Fruit fly (Drosophila melanogaster) whole organism, embryonic: Measurements from ENCODE around the gene Cyp4d20.

ENCODE experiments used
- Blimp-1 ChIP-seq: fragments of 200-800 bp; sonication (Bioruptor generic); optimal IDR thresholded peaks from 3 replicates; lab custom pipeline; 2018; ENCODE audit warnings: missing biosample characterization, missing genetic modification characterization, mild to moderate bottlenecking, moderate library complexity, missing genetic modification reagents
- CG10209 ChIP-seq: fragments of 200-800 bp; sonication (Bioruptor generic); optimal IDR thresholded peaks from 3 replicates; lab custom pipeline; 2017; ENCODE audit warnings: missing biosample characterization, mild to moderate bottlenecking, missing genetic modification characterization, missing genetic modification reagents
- CG10267 ChIP-seq: fragments of 200-800 bp; sonication (Bioruptor generic); optimal IDR thresholded peaks from 2 replicates; lab custom pipeline; 2018; ENCODE audit warnings: missing biosample characterization, mild to moderate bottlenecking, missing genetic modification characterization, moderate library complexity
- CG12155 ChIP-seq: fragments of 200-800 bp; sonication (Bioruptor generic); optimal IDR thresholded peaks from 3 replicates; lab custom pipeline; 2016; ENCODE audit warnings: missing biosample characterization, missing genetic modification characterization
- CG13123 ChIP-seq: fragments of 200-800 bp; sonication (Bioruptor generic); optimal IDR thresholded peaks from 2 replicates; lab custom pipeline; 2016; ENCODE audit warnings: missing biosample characterization, missing genetic modification characterization
- CG14014 ChIP-seq: fragments of 200-800 bp; sonication (Bioruptor generic); IDR thresholded peaks from 2 replicates; pipeline ENCODE4 v1.3.6; 2022; ENCODE audit warnings: missing biosample characterization, missing genetic modification characterization
- CG16813 ChIP-seq: fragments of 200-800 bp; sonication (Bioruptor generic); IDR thresholded peaks from 3 replicates; pipeline ENCODE4 v1.3.6; 2022; ENCODE audit warnings: missing biosample characterization, missing genetic modification characterization; ENCODE audit not compliant: partially characterized antibody
- CG17186 ChIP-seq: fragments of 200-800 bp; sonication (Bioruptor generic); optimal IDR thresholded peaks from 3 replicates; lab custom pipeline; 2017; ENCODE audit warnings: missing biosample characterization, missing genetic modification reagents, missing genetic modification characterization
- CG17568 ChIP-seq: fragments of 200-800 bp; sonication (Bioruptor generic); optimal IDR thresholded peaks from 2 replicates; lab custom pipeline; 2018; ENCODE audit warnings: missing biosample characterization, mild to moderate bottlenecking, missing genetic modification characterization, moderate library complexity
- CG18619 ChIP-seq: fragments of 200-800 bp; sonication (Bioruptor generic); optimal IDR thresholded peaks from 3 replicates; lab custom pipeline; 2017; ENCODE audit warnings: missing biosample characterization, mild to moderate bottlenecking, missing genetic modification characterization
- CG2129 ChIP-seq: fragments of 200-800 bp; sonication (Bioruptor generic); IDR thresholded peaks from 2 replicates; pipeline ENCODE4 v1.3.6; 2022; ENCODE audit warnings: missing biosample characterization, missing genetic modification characterization; ENCODE audit not compliant: partially characterized antibody
- CG2199 ChIP-seq: fragments of 200-800 bp; sonication (Bioruptor generic); IDR thresholded peaks from 3 replicates; pipeline ENCODE4 v1.3.6; 2022; ENCODE audit warnings: missing biosample characterization, missing genetic modification characterization
- CG2889 ChIP-seq: fragments of 200-800 bp; sonication (Bioruptor generic); IDR thresholded peaks from 3 replicates; pipeline ENCODE4 v1.3.6; 2022; ENCODE audit warnings: missing biosample characterization, missing genetic modification characterization
- CG31388 ChIP-seq: fragments of 200-800 bp; sonication (Bioruptor generic); optimal IDR thresholded peaks from 2 replicates; lab custom pipeline; 2016; ENCODE audit warnings: missing biosample characterization, missing genetic modification characterization
- CG32767 ChIP-seq: fragments of 200-800 bp; sonication (Bioruptor generic); IDR thresholded peaks from 2 replicates; pipeline ENCODE4 v1.3.6; 2022; ENCODE audit warnings: missing biosample characterization, missing genetic modification characterization
- CG34224 ChIP-seq: fragments of 200-800 bp; sonication (Bioruptor generic); IDR thresholded peaks from 3 replicates; pipeline ENCODE4 v1.3.6; 2022; ENCODE audit warnings: missing biosample characterization, missing genetic modification characterization; ENCODE audit not compliant: partially characterized antibody
- CG3847 ChIP-seq: fragments of 200-800 bp; sonication (Bioruptor generic); IDR thresholded peaks from 2 replicates; pipeline ENCODE4 v1.3.6; 2022; ENCODE audit warnings: missing biosample characterization, missing genetic modification characterization
- CG4730 ChIP-seq: fragments of 200-800 bp; sonication (Bioruptor generic); IDR thresholded peaks from 2 replicates; pipeline ENCODE4 v1.3.6; 2022; ENCODE audit warnings: missing biosample characterization, missing genetic modification characterization
- CG5245 ChIP-seq: fragments of 200-800 bp; sonication (Bioruptor generic); optimal IDR thresholded peaks from 3 replicates; lab custom pipeline; 2016; ENCODE audit warnings: missing biosample characterization, missing genetic modification characterization
- CG6254 ChIP-seq: fragments of 200-800 bp; sonication (Bioruptor generic); optimal IDR thresholded peaks from 3 replicates; lab custom pipeline; 2017; ENCODE audit warnings: mild to moderate bottlenecking, missing biosample characterization, missing genetic modification reagents, missing genetic modification characterization
- CG7745 ChIP-seq: fragments of 200-800 bp; sonication (Bioruptor generic); optimal IDR thresholded peaks from 2 replicates; lab custom pipeline; 2018; ENCODE audit warnings: missing biosample characterization, mild to moderate bottlenecking, missing genetic modification characterization, moderate library complexity
- CG9876 ChIP-seq: fragments of 200-800 bp; sonication (Bioruptor generic); optimal IDR thresholded peaks from 2 replicates; lab custom pipeline; 2016; ENCODE audit warnings: missing biosample characterization, missing genetic modification characterization
- Camta ChIP-seq: fragments of 200-800 bp; sonication (Bioruptor generic); optimal IDR thresholded peaks from 2 replicates; lab custom pipeline; 2016; ENCODE audit warnings: missing biosample characterization, missing genetic modification characterization
- CkIIα-i1 ChIP-seq: fragments of 200-800 bp; sonication (Bioruptor generic); IDR thresholded peaks from 2 replicates; pipeline ENCODE4 v1.3.6; 2022; ENCODE audit warnings: missing biosample characterization, missing genetic modification characterization
- Dip3 ChIP-seq: fragments of 200-800 bp; sonication (Bioruptor generic); optimal IDR thresholded peaks from 3 replicates; lab custom pipeline; 2016; ENCODE audit warnings: missing biosample characterization, missing genetic modification characterization
- Dref ChIP-seq: fragments of 200-800 bp; sonication (Bioruptor generic); IDR thresholded peaks from 2 replicates; pipeline ENCODE4 v1.3.6; 2022; ENCODE audit warnings: missing biosample characterization, missing genetic modification characterization
- HmgD ChIP-seq: fragments of 200-800 bp; sonication (Bioruptor generic); optimal IDR thresholded peaks from 3 replicates; lab custom pipeline; 2016; ENCODE audit warnings: missing biosample characterization, missing genetic modification characterization
- Hmr ChIP-seq: fragments of 200-800 bp; sonication (Bioruptor generic); optimal IDR thresholded peaks from 3 replicates; lab custom pipeline; 2017; ENCODE audit warnings: mild to moderate bottlenecking, missing biosample characterization, missing genetic modification reagents, missing genetic modification characterization
- Hr3 ChIP-seq: fragments of 200-800 bp; sonication (Bioruptor generic); optimal IDR thresholded peaks from 3 replicates; lab custom pipeline; 2016; ENCODE audit warnings: missing biosample characterization, missing genetic modification characterization
- Hr39 ChIP-seq: fragments of >200 bp; optimal IDR thresholded peaks from 2 replicates; lab custom pipeline; 2017
- Hr51 ChIP-seq, 2 experiments: fragments of 200-800 bp; sonication (Bioruptor generic); optimal IDR thresholded peaks; 2 replicates in 1 of 2; 3 replicates in 1 of 2; lab custom pipeline; 2016 to 2018; ENCODE audit warnings: missing biosample characterization in 2 of 2, missing genetic modification characterization in 2 of 2, mild to moderate bottlenecking in 1 of 2, moderate library complexity in 1 of 2
- Mad ChIP-seq: fragments of 200-800 bp; sonication (Bioruptor generic); optimal IDR thresholded peaks from 2 replicates; lab custom pipeline; 2016; ENCODE audit warnings: missing biosample characterization, missing genetic modification characterization
- Myb ChIP-seq: fragments of 200-800 bp; sonication (Bioruptor generic); optimal IDR thresholded peaks from 2 replicates; lab custom pipeline; 2016; ENCODE audit warnings: missing biosample characterization, missing genetic modification characterization
- Rx ChIP-seq: fragments of 200-800 bp; sonication (Bioruptor generic); IDR thresholded peaks from 2 replicates; pipeline ENCODE4 v1.3.6; 2022; ENCODE audit warnings: missing biosample characterization, missing genetic modification characterization
- aop ChIP-seq: fragments of 200-800 bp; sonication (Bioruptor generic); IDR thresholded peaks from 2 replicates; pipeline ENCODE4 v1.3.6; 2022; ENCODE audit warnings: missing biosample characterization, missing genetic modification characterization
- caup ChIP-seq: fragments of 200-800 bp; sonication (Bioruptor generic); optimal IDR thresholded peaks from 3 replicates; lab custom pipeline; 2017; ENCODE audit warnings: missing biosample characterization, mild to moderate bottlenecking, missing genetic modification characterization, moderate library complexity; ENCODE audit not compliant: severe bottlenecking
- ci ChIP-seq: fragments of 200-800 bp; sonication (Bioruptor generic); IDR thresholded peaks from 3 replicates; pipeline ENCODE4 v1.3.6; 2022; ENCODE audit warnings: missing biosample characterization, missing genetic modification characterization
- dati ChIP-seq: fragments of 200-800 bp; sonication (Bioruptor generic); IDR thresholded peaks from 2 replicates; pipeline ENCODE4 v1.3.6; 2022; ENCODE audit warnings: missing biosample characterization, missing genetic modification characterization
- gce ChIP-seq: fragments of 200-800 bp; sonication (Bioruptor generic); IDR thresholded peaks from 3 replicates; pipeline ENCODE4 v1.3.6; 2022; ENCODE audit warnings: missing biosample characterization, missing genetic modification characterization
- mirr ChIP-seq: fragments of 200-800 bp; sonication (Bioruptor generic); optimal IDR thresholded peaks from 3 replicates; lab custom pipeline; 2018; ENCODE audit warnings: missing biosample characterization, mild to moderate bottlenecking, missing genetic modification characterization
- pita ChIP-seq: fragments of 200-800 bp; sonication (Bioruptor generic); optimal IDR thresholded peaks from 2 replicates; lab custom pipeline; 2017; ENCODE audit warnings: missing biosample characterization, mild to moderate bottlenecking, missing genetic modification characterization
- rib ChIP-seq: fragments of 200-800 bp; sonication (Bioruptor generic); IDR thresholded peaks from 2 replicates; pipeline ENCODE4 v1.3.6; 2022; ENCODE audit warnings: missing biosample characterization, missing genetic modification characterization
- sisA ChIP-seq: fragments of 200-800 bp; sonication (Bioruptor generic); IDR thresholded peaks from 2 replicates; pipeline ENCODE4 v1.3.6; 2022; ENCODE audit warnings: missing biosample characterization, missing genetic modification characterization
- sna ChIP-seq: fragments of 200-800 bp; sonication (Bioruptor generic); IDR thresholded peaks from 2 replicates; pipeline ENCODE4 v1.3.6; 2022; ENCODE audit warnings: missing biosample characterization, missing genetic modification characterization; ENCODE audit not compliant: partially characterized antibody
- sqz ChIP-seq: fragments of 200-800 bp; sonication (Bioruptor generic); optimal IDR thresholded peaks from 3 replicates; lab custom pipeline; 2018; ENCODE audit warnings: missing biosample characterization, mild to moderate bottlenecking, missing genetic modification characterization
- tgo ChIP-seq: fragments of 200-800 bp; sonication (Bioruptor generic); IDR thresholded peaks from 3 replicates; pipeline ENCODE4 v1.3.6; 2022; ENCODE audit warnings: missing biosample characterization, missing genetic modification characterization
- trem ChIP-seq: fragments of 200-800 bp; optimal IDR thresholded peaks from 3 replicates; lab custom pipeline; 2019; ENCODE audit warnings: missing biosample characterization, mild to moderate bottlenecking, missing genetic modification characterization, moderate library complexity
- usp ChIP-seq: fragments of >200 bp; optimal IDR thresholded peaks from 2 replicates; lab custom pipeline; 2017; ENCODE audit warnings: missing biosample characterization, missing genetic modification characterization
- vvl ChIP-seq: fragments of 200-800 bp; sonication (Bioruptor generic); IDR thresholded peaks from 2 replicates; pipeline ENCODE4 v1.3.6; 2022; ENCODE audit warnings: missing biosample characterization, missing genetic modification characterization
- yki ChIP-seq: fragments of >200 bp; optimal IDR thresholded peaks from 3 replicates; lab custom pipeline; 2018
- zen2 ChIP-seq: fragments of 200-800 bp; sonication (Bioruptor generic); IDR thresholded peaks from 3 replicates; pipeline ENCODE4 v1.3.6; 2022; ENCODE audit warnings: missing biosample characterization, missing genetic modification characterization; ENCODE audit not compliant: partially characterized antibody
- zfh2 ChIP-seq: fragments of 200-800 bp; sonication (Bioruptor generic); optimal IDR thresholded peaks from 2 replicates; lab custom pipeline; 2016; ENCODE audit warnings: missing biosample characterization, missing genetic modification characterization

The Cyp4d20 gene

dm6 chr3L:2501764-2502163, 23.5 kb upstream of the Cyp4d20 start (continued):
- TF ChIP-seq CG16813 (GFP tag; lab: Robert Waterston, UW) = no peak
- TF ChIP-seq mirr (GFP tag; lab: Kevin White, UChicago) = peak; percentile 51
- peak; percentile 72 for TF ChIP-seq CG3847 (GFP tag; lab: Robert Waterston, UW)
- TF ChIP-seq CG34224 (GFP tag; lab: Robert Waterston, UW) = no peak
- peak in 1 of 2 experiments; percentile 53 for TF ChIP-seq Hr51 (GFP tag; optimal IDR thresholded peaks at IDR 0.05; lab: Kevin White, UChicago)
- peak; percentile 26 for TF ChIP-seq CG17568 (GFP tag; lab: Kevin White, UChicago)
- no peak for TF ChIP-seq Rx
- TF ChIP-seq Mad (GFP tag; lab: Kevin White, UChicago) = peak; percentile 8
- TF ChIP-seq rib = peak; percentile 63
- TF ChIP-seq vvl = peak; percentile 76
- TF ChIP-seq CG32767 (GFP tag; lab: Robert Waterston, UW) = peak; percentile 31; the same call in 1 of the 2 replicates
- TF ChIP-seq CG10267 = peak; percentile 13
- TF ChIP-seq Hr3 (GFP tag; lab: Kevin White, UChicago) = peak; percentile 17
- TF ChIP-seq Hmr (GFP tag; lab: Kevin White, UChicago) = peak; percentile 84
- TF ChIP-seq Dref (GFP tag; lab: Robert Waterston, UW) = no peak
- no peak for TF ChIP-seq CG2199 (GFP tag; lab: Robert Waterston, UW)
- no peak for TF ChIP-seq zen2
- TF ChIP-seq CG4730 = peak; percentile 58
- TF ChIP-seq sisA (GFP tag; lab: Robert Waterston, UW) = peak; percentile 38
- peak; percentile 71 for TF ChIP-seq Dip3 (GFP tag; lab: Kevin White, UChicago)
- no peak for TF ChIP-seq CkIIα-i1 (GFP tag; lab: Robert Waterston, UW)
- no peak for TF ChIP-seq CG6254 (GFP tag; lab: Kevin White, UChicago)
- TF ChIP-seq pita (GFP tag; lab: Kevin White, UChicago) = no peak
- peak; percentile 69 for TF ChIP-seq CG14014 (GFP tag; lab: Robert Waterston, UW)
- TF ChIP-seq trem (tag; lab: Kevin White, UChicago) = no peak
- no peak for TF ChIP-seq Hr39 (lab: Kevin White, UChicago)
- no peak for TF ChIP-seq CG2129
- TF ChIP-seq CG2889 (GFP tag; lab: Robert Waterston, UW) = peak; percentile 56; the same call in 1 of the 3 replicates
- TF ChIP-seq caup (GFP tag; lab: Kevin White, UChicago) = peak; percentile 68
- peak; percentile 52; the same call in 2 of the 3 replicates for TF ChIP-seq ci
- TF ChIP-seq CG7745 = no peak
- TF ChIP-seq CG5245 (GFP tag; lab: Kevin White, UChicago) = peak; percentile 18
- no peak for TF ChIP-seq aop (GFP tag; lab: Robert Waterston, UW)
- peak; percentile 46 for TF ChIP-seq Camta (GFP tag; lab: Kevin White, UChicago)
- TF ChIP-seq usp (GFP tag; lab: Kevin White, UChicago) = no peak
- TF ChIP-seq gce (GFP tag; lab: Robert Waterston, UW) = no peak
- no peak for TF ChIP-seq dati (GFP tag; lab: Robert Waterston, UW)
- no peak for TF ChIP-seq yki (lab: Kevin White, UChicago)
- peak; percentile 52 for TF ChIP-seq CG10209 (GFP tag; lab: Kevin White, UChicago)
- no peak for TF ChIP-seq HmgD
- peak; percentile 3 for TF ChIP-seq Myb (GFP tag; lab: Kevin White, UChicago)
- peak; percentile 29 for TF ChIP-seq Blimp-1 (GFP tag; lab: Kevin White, UChicago)
- peak; percentile 62 for TF ChIP-seq CG18619 (GFP tag; lab: Kevin White, UChicago)
- peak; percentile 63 for TF ChIP-seq zfh2 (GFP tag; lab: Kevin White, UChicago)
- no peak for TF ChIP-seq CG17186 (GFP tag; lab: Kevin White, UChicago)
- peak; percentile 72 for TF ChIP-seq tgo (GFP tag; lab: Robert Waterston, UW)
- no peak for TF ChIP-seq CG31388
- no peak for TF ChIP-seq sna (GFP tag; lab: Robert Waterston, UW)
- no peak for TF ChIP-seq CG13123
- no peak for TF ChIP-seq sqz (GFP tag; lab: Kevin White, UChicago)
- TF ChIP-seq CG9876 = no peak
- peak; percentile 72 for TF ChIP-seq CG12155
